Worm (Caenorhabditis elegans) whole organism, early embryonic: ENCODE results near the gene srh-133.
"Not testable (repeated sequence)": the region's sequence is repeated elsewhere in the genome, so short reads cannot be mapped to it uniquely, and the experiment has no call there.

Source experiments
- B0310.2 ChIP-seq: sonication (generic microtip); optimal IDR thresholded peaks from 2 replicates; lab custom pipeline; 2016; ENCODE audit warnings: mild to moderate bottlenecking, missing genetic modification characterization, missing compliant biosample characterization
- F13C5.2 ChIP-seq: sonication (generic microtip); optimal IDR thresholded peaks from 2 replicates; lab custom pipeline; 2017; ENCODE audit warnings: mild to moderate bottlenecking, missing genetic modification characterization, inconsistent platforms, missing compliant biosample characterization
- aly-1 ChIP-seq: sonication (generic microtip); optimal IDR thresholded peaks from 2 replicates; lab custom pipeline; 2016; ENCODE audit warnings: missing genetic modification characterization, missing compliant biosample characterization
- ama-1 ChIP-seq: fragments of 150-350 bp; optimal IDR thresholded peaks from 2 replicates; lab custom pipeline; 2014
- ceh-13 ChIP-seq: fragments of 200-800 bp; sonication (Bioruptor generic); optimal IDR thresholded peaks from 2 replicates; lab custom pipeline; 2018; ENCODE audit warnings: mild to moderate bottlenecking, missing genetic modification characterization, missing compliant biosample characterization
- ceh-36 ChIP-seq: sonication (generic microtip); optimal IDR thresholded peaks from 2 replicates; lab custom pipeline; 2016; ENCODE audit warnings: missing genetic modification characterization, inconsistent platforms, missing compliant biosample characterization
- ets-7 ChIP-seq: sonication (generic microtip); optimal IDR thresholded peaks from 2 replicates; lab custom pipeline; 2016; ENCODE audit warnings: missing genotype, missing genetic modification characterization, missing compliant biosample characterization
- flt-1 ChIP-seq: fragments of 200-800 bp; sonication (Bioruptor generic); IDR thresholded peaks from 2 replicates; pipeline ENCODE4 v1.3.6; 2022; ENCODE audit warnings: missing genetic modification characterization, missing compliant biosample characterization
- hmbx-1 ChIP-seq: sonication (generic microtip); optimal IDR thresholded peaks from 2 replicates; lab custom pipeline; 2016; ENCODE audit warnings: mild to moderate bottlenecking, missing genetic modification characterization, missing compliant biosample characterization
- hmg-4 ChIP-seq: fragments of 200-800 bp; sonication (Bioruptor generic); optimal IDR thresholded peaks from 2 replicates; lab custom pipeline; 2018; ENCODE audit warnings: mild to moderate bottlenecking, missing genetic modification characterization, missing compliant biosample characterization
- hnd-1 ChIP-seq: sonication (generic microtip); optimal IDR thresholded peaks from 2 replicates; lab custom pipeline; 2016; ENCODE audit warnings: missing genetic modification characterization, missing compliant biosample characterization
- pes-1 ChIP-seq: fragments of 200-800 bp; sonication (Bioruptor generic); IDR thresholded peaks from 2 replicates; pipeline ENCODE4 v1.3.6; 2022; ENCODE audit warnings: missing genetic modification reagents, missing genetic modification characterization, missing compliant biosample characterization
- scrt-1 ChIP-seq: fragments of 200-800 bp; sonication (Bioruptor generic); IDR thresholded peaks from 2 replicates; pipeline ENCODE4 v1.3.6; 2022; ENCODE audit warnings: missing genetic modification characterization, missing compliant biosample characterization
- sea-1 ChIP-seq: fragments of 200-800 bp; sonication (Bioruptor generic); conservative IDR thresholded peaks from 2 replicates; pipeline ENCODE4 v1.3.6; 2022; ENCODE audit warnings: missing genetic modification characterization, missing compliant biosample characterization
- tbx-11 ChIP-seq: fragments of 200-800 bp; sonication (Bioruptor generic); IDR thresholded peaks from 2 replicates; pipeline ENCODE4 v1.3.6; 2022; ENCODE audit warnings: missing genetic modification characterization, missing compliant biosample characterization
- tbx-37 ChIP-seq: fragments of 200-800 bp; sonication (Bioruptor generic); conservative IDR thresholded peaks from 2 replicates; pipeline ENCODE4 v1.3.6; 2022; ENCODE audit warnings: missing genetic modification reagents, missing genetic modification characterization, missing compliant biosample characterization
- tra-4 ChIP-seq: sonication (generic microtip); optimal IDR thresholded peaks from 2 replicates; lab custom pipeline; 2017; ENCODE audit warnings: missing genetic modification characterization, missing compliant biosample characterization

Gene srh-133

ce11 chrV:18014116-18014515 is at the start of gene srh-133:
Gene srh-133 (minus strand): TSS chrV:18014216.
- TF ChIP-seq hmbx-1 (tag; lab: Kevin White, UChicago) (no peak), scrt-1 (GFP tag; lab: Robert Waterston, UW) (no peak), flt-1 (no peak), hnd-1 (tag; lab: Kevin White, UChicago) (no peak), ets-7 (tag; lab: Kevin White, UChicago) (no peak)

- TF ChIP-seq ceh-36 (tag; lab: Kevin White, UChicago); tbx-11 (GFP tag; lab: Robert Waterston, UW); B0310.2: not testable (repeated sequence)
Observed at ce11 chrV:18055297-18056019, 41.4 kb upstream of the srh-133 start, which contains the start of the genes Y59A8B.25 and ebp-3. Gene Y59A8B.25 (minus strand): TSS chrV:18055397. Gene ebp-3 (plus strand): TSS chrV:18055969.

ce11 chrV:18043271-18043670 is 29.3 kb upstream of the srh-133 start, which contains the start of gene ebp-1:
Gene ebp-1 (plus strand): TSS chrV:18043571.
- TF ChIP-seq flt-1 (no peak), ceh-36 (tag; lab: Kevin White, UChicago) (no peak), ets-7 (tag; lab: Kevin White, UChicago) (no peak), ama-1 (lab: Kevin White, UChicago) (no peak), hnd-1 (tag; lab: Kevin White, UChicago) (no peak), F13C5.2 (tag; lab: Kevin White, UChicago) (no peak), scrt-1 (GFP tag; lab: Robert Waterston, UW) (no peak), ceh-13 (GFP tag; lab: Kevin White, UChicago) (no peak), B0310.2 (no peak), hmbx-1 (tag; lab: Kevin White, UChicago) (no peak), tbx-11 (GFP tag; lab: Robert Waterston, UW) (no peak), sea-1 (GFP tag; lab: Robert Waterston, UW) (no peak), tra-4 (tag; lab: Kevin White, UChicago) (no peak), pes-1 (GFP tag; lab: Robert Waterston, UW) (no peak), hmg-4 (GFP tag; lab: Kevin White, UChicago) (no peak), tbx-37 (GFP tag; lab: Robert Waterston, UW) (no peak), aly-1 (tag; lab: Kevin White, UChicago) (no peak)

ce11 chrV:18022179-18022578 is 8.2 kb upstream of the srh-133 start, which contains the start of gene prp-6:
Gene prp-6 (plus strand): TSS chrV:18022479.
- TF ChIP-seq ceh-36 (tag; lab: Kevin White, UChicago) = no peak
- no peak for TF ChIP-seq pes-1 (GFP tag; lab: Robert Waterston, UW)
- no peak for TF ChIP-seq hmbx-1 (tag; lab: Kevin White, UChicago)
- no peak for TF ChIP-seq hnd-1 (tag; lab: Kevin White, UChicago)
- TF ChIP-seq ets-7 (tag; lab: Kevin White, UChicago) = no peak
- TF ChIP-seq scrt-1 (GFP tag; lab: Robert Waterston, UW) = no peak
- TF ChIP-seq sea-1 (GFP tag; lab: Robert Waterston, UW) = no peak
- TF ChIP-seq ama-1 (lab: Kevin White, UChicago) = no peak
- no peak for TF ChIP-seq flt-1
- TF ChIP-seq tra-4 (tag; lab: Kevin White, UChicago) = no peak
- no peak for TF ChIP-seq tbx-37 (GFP tag; lab: Robert Waterston, UW)
- TF ChIP-seq B0310.2 = no peak
- TF ChIP-seq tbx-11 (GFP tag; lab: Robert Waterston, UW) = no peak
- no peak for TF ChIP-seq hmg-4 (GFP tag; lab: Kevin White, UChicago)
- TF ChIP-seq ceh-13 (GFP tag; lab: Kevin White, UChicago) = no peak
- TF ChIP-seq F13C5.2 (tag; lab: Kevin White, UChicago) = no peak
- no peak for TF ChIP-seq aly-1 (tag; lab: Kevin White, UChicago)

- TF ChIP-seq hnd-1 (tag; lab: Kevin White, UChicago) (no peak), tbx-37 (GFP tag; lab: Robert Waterston, UW) (no peak), scrt-1 (GFP tag; lab: Robert Waterston, UW) (no peak)
Observed at ce11 chrV:18021464-18021863, 7.4 kb upstream of the srh-133 start.

- TF ChIP-seq flt-1 (no peak), tbx-37 (GFP tag; lab: Robert Waterston, UW) (no peak), aly-1 (tag; lab: Kevin White, UChicago) (no peak), scrt-1 (GFP tag; lab: Robert Waterston, UW) (no peak), tbx-11 (GFP tag; lab: Robert Waterston, UW) (no peak), tra-4 (tag; lab: Kevin White, UChicago) (no peak), hmbx-1 (tag; lab: Kevin White, UChicago) (no peak), F13C5.2 (tag; lab: Kevin White, UChicago) (no peak), pes-1 (GFP tag; lab: Robert Waterston, UW) (no peak)
Observed at ce11 chrV:18017226-18017625, 3.2 kb upstream of the srh-133 start, which contains the start of gene srh-134. Gene srh-134 (minus strand): TSS chrV:18017326.

ce11 chrV:18010737-18011136 is 3.3 kb downstream of the srh-133 start, which contains the start of gene Y59A8B.26:
Gene Y59A8B.26 (minus strand): TSS chrV:18010837.
- TF ChIP-seq tra-4 (tag; lab: Kevin White, UChicago); flt-1; ceh-36 (tag; lab: Kevin White, UChicago): not testable (repeated sequence)
